Fruit fly (Drosophila melanogaster): ENCODE measurements around the gene Set8.
A peak's percentile ranks its signal among the peaks of the same experiment; 100 is the strongest.

Gene Set8

DNA sequence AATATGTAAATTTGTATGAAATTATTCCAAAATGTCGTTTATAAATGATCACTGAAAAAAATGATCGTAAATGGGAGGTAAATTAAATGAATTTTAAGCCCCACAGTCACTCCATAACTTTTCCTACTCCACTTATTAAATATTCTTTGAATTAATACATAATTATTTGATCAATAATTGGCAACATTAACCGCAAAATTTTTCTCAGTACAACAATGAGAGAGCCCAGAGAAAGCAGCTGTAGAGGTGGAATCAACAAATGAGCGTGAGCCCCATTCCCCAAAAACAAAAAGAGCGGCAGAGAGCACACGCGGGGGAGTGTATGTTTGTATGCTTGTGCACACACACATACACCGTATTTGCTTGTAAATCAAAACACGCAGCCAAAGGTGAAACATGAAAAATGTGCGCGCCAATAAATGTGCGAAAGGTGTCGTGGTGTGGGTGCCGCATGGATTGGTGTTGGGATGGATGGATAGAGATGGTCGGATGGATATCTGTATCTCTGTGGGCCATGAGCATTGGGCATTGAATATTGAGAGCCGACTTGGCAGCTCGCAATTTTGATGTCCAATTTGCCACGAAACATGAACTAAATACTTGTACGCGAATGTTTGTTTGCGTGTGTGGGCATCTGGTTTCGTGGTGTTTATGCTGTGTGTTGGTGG is 31.9 kb upstream of the Set8 start (continued):
- TF ChIP-seq slbo (GFP tag; IDR thresholded peaks at IDR 0.05) (no peak), CG3838 (GFP tag; optimal IDR thresholded peaks at IDR 0.05) (peak; percentile 96), CG10209 (GFP tag; optimal IDR thresholded peaks at IDR 0.05) (peak; percentile 99), BEAF-32 (GFP tag; optimal IDR thresholded peaks at IDR 0.05) (peak; percentile 20), jigr1 (GFP tag; IDR thresholded peaks at IDR 0.05) (no peak), CG17328 (GFP tag; IDR thresholded peaks at IDR 0.05) (no peak), cad (GFP tag; optimal IDR thresholded peaks at IDR 0.05) (no peak), CG11696 (GFP tag; IDR thresholded peaks at IDR 0.05) (no peak), lola (GFP tag; optimal IDR thresholded peaks at IDR 0.05) (peak in 2 of 3 experiments; percentile 48 to 97), CG6791 (GFP tag; IDR thresholded peaks at IDR 0.05; ENCODE audit: partially characterized antibody) (no peak), CG5180 (GFP tag; optimal IDR thresholded peaks at IDR 0.05) (peak; percentile 91), cg (GFP tag; optimal IDR thresholded peaks at IDR 0.05) (peak; percentile 89), chif (GFP tag; optimal IDR thresholded peaks at IDR 0.05) (peak; percentile 94 to 97), Dp (GFP tag; optimal IDR thresholded peaks at IDR 0.05) (peak; percentile 27), CG17186 (GFP tag; optimal IDR thresholded peaks at IDR 0.05) (peak; percentile 94), PHDP (tag; optimal IDR thresholded peaks at IDR 0.05) (peak; percentile 99), CG3065 (GFP tag; optimal IDR thresholded peaks at IDR 0.05) (peak; percentile 97), CG10267 (tag; optimal IDR thresholded peaks at IDR 0.05) (peak; percentile 96), GATAe (GFP tag; conservative IDR thresholded peaks at IDR 0.05) (no peak), cas (GFP tag; IDR thresholded peaks at IDR 0.05) (no peak), Hand (GFP tag; optimal IDR thresholded peaks at IDR 0.05) (peak; percentile 96), zen2 (GFP tag; IDR thresholded peaks at IDR 0.05; ENCODE audit: partially characterized antibody) (no peak), dmrt99B (tag; optimal IDR thresholded peaks at IDR 0.05) (peak; percentile 99), bcd (GFP tag; optimal IDR thresholded peaks at IDR 0.05) (peak; percentile 99), CrebB (tag; optimal IDR thresholded peaks at IDR 0.05) (peak; percentile 98), rib (GFP tag; IDR thresholded peaks at IDR 0.05) (no peak), CG14441 (GFP tag; IDR thresholded peaks at IDR 0.05) (no peak), sim (GFP tag; IDR thresholded peaks at IDR 0.05) (no peak), CG9727 (GFP tag; optimal IDR thresholded peaks at IDR 0.05) (peak; percentile 99), CG8290 (GFP tag; optimal IDR thresholded peaks at IDR 0.05) (peak; percentile 95), CG8290 (tag; optimal IDR thresholded peaks at IDR 0.05) (peak; percentile 83 to 98), hkb (optimal IDR thresholded peaks at IDR 0.05) (no peak), hkb (GFP tag; IDR thresholded peaks at IDR 0.05) (no peak), CG17359 (tag; optimal IDR thresholded peaks at IDR 0.05) (peak; percentile 99), CG31441 (GFP tag; IDR thresholded peaks at IDR 0.05) (no peak), lbe (GFP tag; optimal IDR thresholded peaks at IDR 0.05) (peak; percentile 94), CG10565 (GFP tag; optimal IDR thresholded peaks at IDR 0.05) (peak; percentile 90), tx (GFP tag; optimal IDR thresholded peaks at IDR 0.05) (peak; percentile 95), org-1 (GFP tag; optimal IDR thresholded peaks at IDR 0.05) (peak; percentile 97), sd (tag; optimal IDR thresholded peaks at IDR 0.05) (peak; percentile 97), prd (optimal IDR thresholded peaks at IDR 0.05) (no peak), prd (GFP tag; IDR thresholded peaks at IDR 0.05) (no peak), CG18011 (GFP tag; optimal IDR thresholded peaks at IDR 0.05) (peak; percentile 90), CG34422 (GFP tag; IDR thresholded peaks at IDR 0.05) (no peak), Antp (GFP tag; optimal IDR thresholded peaks at IDR 0.05) (peak; percentile 76), CG32532 (GFP tag; IDR thresholded peaks at IDR 0.05) (no peak), CG8924 (tag; optimal IDR thresholded peaks at IDR 0.05) (peak; percentile 99), Aef1 (GFP tag; IDR thresholded peaks at IDR 0.05) (no peak), Oli (tag; optimal IDR thresholded peaks at IDR 0.05) (peak; percentile 99), jumu (GFP tag; optimal IDR thresholded peaks at IDR 0.05) (peak; percentile 90), croc (GFP tag; conservative IDR thresholded peaks at IDR 0.05) (peak; percentile 94)

Data from whole organism, embryonic.